Worm (Caenorhabditis elegans): ENCODE measurements around the gene F13C5.3.

Gene F13C5.3

ce11 chrX:609553-609952, 10.2 kb upstream of the F13C5.3 start:
- TF ChIP-seq lsy-12 (tag; optimal IDR thresholded peaks at IDR 0.05) (no peak), elt-2 (tag; optimal IDR thresholded peaks at IDR 0.05) (no peak), nhr-11 (tag; optimal IDR thresholded peaks at IDR 0.05) (no peak), tbx-2 (tag; optimal IDR thresholded peaks at IDR 0.05) (no peak)

- TF ChIP-seq pha-4 (tag; optimal IDR thresholded peaks at IDR 0.05) (peak; percentile 24), elt-2 (tag; optimal IDR thresholded peaks at IDR 0.05) (no peak)
These were observed 9.0 kb upstream of the F13C5.3 start, which contains the start of gene F13C5.5 for ce11 chrX:608392-608791. F13C5.5 (minus strand) TSS chrX:608492.

- TF ChIP-seq nhr-76 (tag; optimal IDR thresholded peaks at IDR 0.05) (no peak), nhr-11 (tag; optimal IDR thresholded peaks at IDR 0.05) (no peak), zag-1 (tag; optimal IDR thresholded peaks at IDR 0.05) (no peak), ceh-82 (tag; optimal IDR thresholded peaks at IDR 0.05) (no peak), lin-15B (tag; optimal IDR thresholded peaks at IDR 0.05) (no peak), tbx-2 (tag; optimal IDR thresholded peaks at IDR 0.05) (no peak), elt-1 (tag; optimal IDR thresholded peaks at IDR 0.05) (no peak), ZK546.5 (tag; optimal IDR thresholded peaks at IDR 0.05) (no peak), nhr-28 (tag; optimal IDR thresholded peaks at IDR 0.05) (no peak), ceh-28 (tag; optimal IDR thresholded peaks at IDR 0.05) (no peak), lin-39 (tag; optimal IDR thresholded peaks at IDR 0.05) (no peak)
These were observed 2.5 kb upstream of the F13C5.3 start, which contains the start of gene F13C5.1 for ce11 chrX:601860-602259. F13C5.1 (plus strand) TSS chrX:602160.

ce11 chrX:601340-601757, 2.0 kb upstream of the F13C5.3 start:
- no peak for TF ChIP-seq nhr-43 (tag; optimal IDR thresholded peaks at IDR 0.05; ENCODE audit: poor library complexity, severe bottlenecking)
- no peak for TF ChIP-seq sea-2 (GFP tag; optimal IDR thresholded peaks at IDR 0.05)
- TF ChIP-seq nhr-11 (tag; optimal IDR thresholded peaks at IDR 0.05), result no peak
- TF ChIP-seq lin-39 (tag; optimal IDR thresholded peaks at IDR 0.05), result peak; percentile 84
- peak; percentile 3 for TF ChIP-seq tbx-2 (tag; optimal IDR thresholded peaks at IDR 0.05)
- no peak for TF ChIP-seq pqm-1 (tag; optimal IDR thresholded peaks at IDR 0.05)
- no peak for TF ChIP-seq pha-4 (tag; optimal IDR thresholded peaks at IDR 0.05)
- TF ChIP-seq nfya-1 (tag; optimal IDR thresholded peaks at IDR 0.05; ENCODE audit: insufficient read depth), result peak; percentile 55
- peak; percentile 72 for TF ChIP-seq hmg-11 (tag; optimal IDR thresholded peaks at IDR 0.05)
- TF ChIP-seq egl-27 (tag; optimal IDR thresholded peaks at IDR 0.05), result no peak
- no peak for TF ChIP-seq nhr-77 (tag; optimal IDR thresholded peaks at IDR 0.05)
- no peak for TF ChIP-seq nhr-76 (tag; optimal IDR thresholded peaks at IDR 0.05)
- TF ChIP-seq snpc-4 (tag; optimal IDR thresholded peaks at IDR 0.05), result peak; percentile 13
- no peak for TF ChIP-seq R02D3.7 (tag; optimal IDR thresholded peaks at IDR 0.05)
- peak; percentile 40 for TF ChIP-seq skn-1 (tag; optimal IDR thresholded peaks at IDR 0.05)
- no peak for TF ChIP-seq zag-1 (tag; optimal IDR thresholded peaks at IDR 0.05)

- TF ChIP-seq nhr-67 (tag; optimal IDR thresholded peaks at IDR 0.05) (no peak), elt-2 (tag; optimal IDR thresholded peaks at IDR 0.05) (peak; percentile 53), nhr-77 (tag; optimal IDR thresholded peaks at IDR 0.05) (no peak), pqm-1 (tag; optimal IDR thresholded peaks at IDR 0.05) (peak; percentile 46), pha-4 (tag; optimal IDR thresholded peaks at IDR 0.05) (peak; percentile 86)
These were observed 1.3 kb upstream of the F13C5.3 start for ce11 chrX:600671-601070.

ce11 chrX:593910-594447, 5.4 kb downstream of the F13C5.3 start, which contains the start of gene F13C5.2:
F13C5.2 (plus strand) TSS chrX:593960.
- TF ChIP-seq elt-3 (tag; optimal IDR thresholded peaks at IDR 0.05), result no peak
- TF ChIP-seq mdl-1 (tag; optimal IDR thresholded peaks at IDR 0.05), result no peak
- TF ChIP-seq ceh-9 (tag; optimal IDR thresholded peaks at IDR 0.05), result no peak
- no peak for TF ChIP-seq fkh-2 (tag; optimal IDR thresholded peaks at IDR 0.05)
- TF ChIP-seq aly-2 (tag; optimal IDR thresholded peaks at IDR 0.05), result no peak
- no peak for TF ChIP-seq nhr-11 (tag; optimal IDR thresholded peaks at IDR 0.05)
- TF ChIP-seq tbx-2 (tag; optimal IDR thresholded peaks at IDR 0.05), result no peak
- no peak for TF ChIP-seq skn-1 (tag; optimal IDR thresholded peaks at IDR 0.05)
- TF ChIP-seq lsy-12 (tag; optimal IDR thresholded peaks at IDR 0.05), result no peak
- TF ChIP-seq ama-1 (optimal IDR thresholded peaks at IDR 0.05), result no peak

Data from whole organism, L3 larva.